Worm (Caenorhabditis elegans) whole organism, early embryonic: Measurements from ENCODE around the gene E04F6.6.

Source experiments
- B0310.2 ChIP-seq: sonication (generic microtip); optimal IDR thresholded peaks from 2 replicates; lab custom pipeline; 2016; ENCODE audit warnings: mild to moderate bottlenecking, missing genetic modification characterization, missing compliant biosample characterization
- F13C5.2 ChIP-seq: sonication (generic microtip); optimal IDR thresholded peaks from 2 replicates; lab custom pipeline; 2017; ENCODE audit warnings: mild to moderate bottlenecking, missing genetic modification characterization, inconsistent platforms, missing compliant biosample characterization
- aly-1 ChIP-seq: sonication (generic microtip); optimal IDR thresholded peaks from 2 replicates; lab custom pipeline; 2016; ENCODE audit warnings: missing genetic modification characterization, missing compliant biosample characterization
- ama-1 ChIP-seq: fragments of 150-350 bp; optimal IDR thresholded peaks from 2 replicates; lab custom pipeline; 2014
- ceh-13 ChIP-seq: fragments of 200-800 bp; sonication (Bioruptor generic); optimal IDR thresholded peaks from 2 replicates; lab custom pipeline; 2018; ENCODE audit warnings: mild to moderate bottlenecking, missing genetic modification characterization, missing compliant biosample characterization
- ceh-36 ChIP-seq: sonication (generic microtip); optimal IDR thresholded peaks from 2 replicates; lab custom pipeline; 2016; ENCODE audit warnings: missing genetic modification characterization, inconsistent platforms, missing compliant biosample characterization
- ets-7 ChIP-seq: sonication (generic microtip); optimal IDR thresholded peaks from 2 replicates; lab custom pipeline; 2016; ENCODE audit warnings: missing genotype, missing genetic modification characterization, missing compliant biosample characterization
- flt-1 ChIP-seq: fragments of 200-800 bp; sonication (Bioruptor generic); IDR thresholded peaks from 2 replicates; pipeline ENCODE4 v1.3.6; 2022; ENCODE audit warnings: missing genetic modification characterization, missing compliant biosample characterization
- hmbx-1 ChIP-seq: sonication (generic microtip); optimal IDR thresholded peaks from 2 replicates; lab custom pipeline; 2016; ENCODE audit warnings: mild to moderate bottlenecking, missing genetic modification characterization, missing compliant biosample characterization
- hmg-4 ChIP-seq: fragments of 200-800 bp; sonication (Bioruptor generic); optimal IDR thresholded peaks from 2 replicates; lab custom pipeline; 2018; ENCODE audit warnings: mild to moderate bottlenecking, missing genetic modification characterization, missing compliant biosample characterization
- hnd-1 ChIP-seq: sonication (generic microtip); optimal IDR thresholded peaks from 2 replicates; lab custom pipeline; 2016; ENCODE audit warnings: missing genetic modification characterization, missing compliant biosample characterization
- pes-1 ChIP-seq: fragments of 200-800 bp; sonication (Bioruptor generic); IDR thresholded peaks from 2 replicates; pipeline ENCODE4 v1.3.6; 2022; ENCODE audit warnings: missing genetic modification reagents, missing genetic modification characterization, missing compliant biosample characterization
- scrt-1 ChIP-seq: fragments of 200-800 bp; sonication (Bioruptor generic); IDR thresholded peaks from 2 replicates; pipeline ENCODE4 v1.3.6; 2022; ENCODE audit warnings: missing genetic modification characterization, missing compliant biosample characterization
- sea-1 ChIP-seq: fragments of 200-800 bp; sonication (Bioruptor generic); conservative IDR thresholded peaks from 2 replicates; pipeline ENCODE4 v1.3.6; 2022; ENCODE audit warnings: missing genetic modification characterization, missing compliant biosample characterization
- tbx-11 ChIP-seq: fragments of 200-800 bp; sonication (Bioruptor generic); IDR thresholded peaks from 2 replicates; pipeline ENCODE4 v1.3.6; 2022; ENCODE audit warnings: missing genetic modification characterization, missing compliant biosample characterization
- tbx-37 ChIP-seq: fragments of 200-800 bp; sonication (Bioruptor generic); conservative IDR thresholded peaks from 2 replicates; pipeline ENCODE4 v1.3.6; 2022; ENCODE audit warnings: missing genetic modification reagents, missing genetic modification characterization, missing compliant biosample characterization
- tra-4 ChIP-seq: sonication (generic microtip); optimal IDR thresholded peaks from 2 replicates; lab custom pipeline; 2017; ENCODE audit warnings: missing genetic modification characterization, missing compliant biosample characterization

The E04F6.6 gene

DNA sequence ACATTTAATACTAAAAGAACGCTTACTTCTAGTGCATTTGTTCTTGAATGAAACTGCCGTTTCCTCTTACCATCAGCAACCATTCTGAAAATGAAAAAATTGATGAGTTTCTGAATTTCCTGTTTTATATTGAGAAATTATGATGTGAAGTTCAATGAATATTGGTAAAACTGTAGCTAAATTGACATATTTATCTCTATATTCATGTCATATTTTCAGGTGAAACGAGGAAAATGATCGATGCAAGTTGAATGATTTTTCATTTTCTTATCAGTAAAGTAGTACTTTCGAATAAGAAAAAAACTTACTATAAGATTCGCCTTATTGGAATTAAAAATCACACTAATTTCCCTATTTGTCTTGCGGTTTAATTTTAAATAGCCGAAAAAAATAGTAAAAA, 10.8 kb upstream of the E04F6.6 start, which contains the start of gene E04F6.15:
Gene E04F6.15, minus strand, starts transcription at position 101 of the 400 bp plus-strand sequence.
- no peak for TF ChIP-seq hmbx-1 (tag; lab: Kevin White, UChicago)
- TF ChIP-seq ceh-36 (tag; lab: Kevin White, UChicago): no peak
- no peak for TF ChIP-seq ceh-13
- no peak for TF ChIP-seq B0310.2 (tag; lab: Kevin White, UChicago)
- TF ChIP-seq tra-4 (tag; lab: Kevin White, UChicago): no peak
- TF ChIP-seq tbx-37 (GFP tag; lab: Robert Waterston, UW): no peak
- no peak for TF ChIP-seq scrt-1 (GFP tag; lab: Robert Waterston, UW)
- no peak for TF ChIP-seq F13C5.2 (tag; lab: Kevin White, UChicago)
- TF ChIP-seq hnd-1 (tag; lab: Kevin White, UChicago): no peak
- no peak for TF ChIP-seq tbx-11
- no peak for TF ChIP-seq hmg-4

DNA sequence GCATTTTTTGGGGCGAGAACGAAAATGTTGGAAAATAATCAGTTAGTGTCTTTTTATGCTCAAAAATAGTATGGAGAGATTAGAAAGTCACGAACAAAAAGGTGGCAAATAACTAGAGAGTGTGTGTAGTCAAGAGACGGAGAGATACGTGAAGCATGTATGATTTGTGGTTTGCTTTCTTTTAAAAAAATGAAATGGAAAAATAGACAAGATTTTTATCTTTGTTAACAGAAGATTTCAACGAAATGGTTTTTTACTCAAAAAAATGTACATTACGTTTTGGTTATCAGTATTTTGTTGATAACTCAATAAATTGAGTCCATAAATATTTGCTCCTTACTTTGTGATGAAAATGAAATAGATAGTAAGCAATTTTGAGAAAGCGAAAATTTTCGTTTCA, 8.8 kb upstream of the E04F6.6 start, which contains the start of gene dhs-7:
Gene dhs-7, minus strand, starts transcription at position 277 of the 400 bp plus-strand sequence.
- no peak for TF ChIP-seq ama-1 (lab: Kevin White, UChicago)
- no peak for TF ChIP-seq tbx-11

DNA sequence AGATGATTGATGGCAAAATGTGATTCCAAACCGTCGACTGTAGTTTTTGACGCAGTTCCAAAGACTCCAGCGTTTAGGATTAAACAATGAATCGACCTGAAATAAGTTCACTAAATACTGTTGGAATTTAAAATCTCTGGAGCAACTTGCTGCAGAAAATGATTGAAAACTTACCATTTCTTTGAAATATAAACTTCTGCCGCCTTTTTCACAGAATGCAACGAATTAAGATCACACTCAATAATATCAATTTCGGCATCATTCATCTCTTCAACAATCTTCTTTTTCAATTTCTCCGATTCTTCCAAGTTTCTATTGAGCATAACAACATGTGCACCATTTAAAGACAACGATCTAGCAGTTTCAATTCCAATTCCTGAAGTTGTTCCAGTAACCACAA, 8.3 kb upstream of the E04F6.6 start:
- TF ChIP-seq hmg-4: no peak
- TF ChIP-seq ceh-36 (tag; lab: Kevin White, UChicago): no peak
- TF ChIP-seq hnd-1 (tag; lab: Kevin White, UChicago): no peak
- no peak for TF ChIP-seq ets-7
- TF ChIP-seq tbx-37 (GFP tag; lab: Robert Waterston, UW): no peak
- no peak for TF ChIP-seq B0310.2 (tag; lab: Kevin White, UChicago)
- no peak for TF ChIP-seq hmbx-1 (tag; lab: Kevin White, UChicago)
- TF ChIP-seq ama-1 (lab: Kevin White, UChicago): no peak
- no peak for TF ChIP-seq sea-1 (GFP tag; lab: Robert Waterston, UW)
- no peak for TF ChIP-seq F13C5.2 (tag; lab: Kevin White, UChicago)
- TF ChIP-seq ceh-13: no peak
- no peak for TF ChIP-seq aly-1 (tag; lab: Kevin White, UChicago)
- TF ChIP-seq tbx-11: no peak
- no peak for TF ChIP-seq flt-1 (GFP tag; lab: Robert Waterston, UW)
- no peak for TF ChIP-seq pes-1 (GFP tag; lab: Robert Waterston, UW)
- TF ChIP-seq scrt-1 (GFP tag; lab: Robert Waterston, UW): no peak
- no peak for TF ChIP-seq tra-4 (tag; lab: Kevin White, UChicago)

DNA sequence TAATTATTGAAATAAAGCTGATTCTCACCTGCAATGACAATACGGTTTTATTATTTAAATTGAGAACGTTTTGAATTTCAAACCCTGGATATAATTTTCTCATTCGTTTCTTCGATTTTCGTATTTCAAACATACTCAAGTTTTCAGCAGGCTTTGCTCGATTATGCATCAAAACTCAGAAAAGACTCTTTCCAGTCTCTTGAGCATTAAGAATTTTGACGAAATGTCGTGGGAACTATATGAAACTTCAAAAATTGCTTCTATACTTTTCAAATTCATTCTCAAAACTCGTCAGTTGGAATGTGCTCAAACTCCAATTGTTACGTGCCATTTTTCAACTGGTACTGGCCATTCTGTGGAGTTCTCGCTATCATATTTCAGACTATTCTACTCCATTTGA, 6.0 kb upstream of the E04F6.6 start, which contains the start of gene srd-59:
Gene srd-59, plus strand, starts transcription at position 301 of the 400 bp plus-strand sequence.
- TF ChIP-seq tbx-11: no peak

DNA sequence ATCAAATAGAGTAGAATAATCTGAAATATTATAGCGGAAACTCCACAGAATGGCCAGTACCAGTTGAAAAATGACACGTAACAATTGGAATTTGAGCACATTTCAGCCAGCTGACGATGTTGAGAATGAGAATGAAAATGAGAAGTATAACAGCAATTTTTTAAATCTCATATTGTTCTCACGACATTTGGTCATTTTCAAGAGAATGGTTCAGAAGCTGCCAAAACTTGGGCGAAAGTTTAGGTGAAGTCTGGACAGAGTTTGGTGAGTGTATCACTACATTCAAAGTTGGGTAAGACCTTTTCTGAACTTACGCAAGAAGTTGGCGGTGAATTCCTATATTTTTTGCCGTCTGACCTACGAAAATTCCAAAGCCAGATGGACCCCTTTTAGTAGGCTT, 5.6 kb upstream of the E04F6.6 start, which contains the start of gene srd-58:
Gene srd-58, minus strand, starts transcription at position 101 of the 400 bp plus-strand sequence.
- TF ChIP-seq sea-1 (GFP tag; lab: Robert Waterston, UW) (no peak), hmbx-1 (tag; lab: Kevin White, UChicago) (no peak), flt-1 (GFP tag; lab: Robert Waterston, UW) (no peak), F13C5.2 (tag; lab: Kevin White, UChicago) (no peak), hnd-1 (tag; lab: Kevin White, UChicago) (no peak), pes-1 (GFP tag; lab: Robert Waterston, UW) (no peak), aly-1 (tag; lab: Kevin White, UChicago) (no peak), tbx-37 (GFP tag; lab: Robert Waterston, UW) (no peak), hmg-4 (no peak), ets-7 (no peak), tbx-11 (no peak), B0310.2 (tag; lab: Kevin White, UChicago) (no peak), ceh-36 (tag; lab: Kevin White, UChicago) (no peak), tra-4 (tag; lab: Kevin White, UChicago) (no peak), ama-1 (lab: Kevin White, UChicago) (no peak)

DNA sequence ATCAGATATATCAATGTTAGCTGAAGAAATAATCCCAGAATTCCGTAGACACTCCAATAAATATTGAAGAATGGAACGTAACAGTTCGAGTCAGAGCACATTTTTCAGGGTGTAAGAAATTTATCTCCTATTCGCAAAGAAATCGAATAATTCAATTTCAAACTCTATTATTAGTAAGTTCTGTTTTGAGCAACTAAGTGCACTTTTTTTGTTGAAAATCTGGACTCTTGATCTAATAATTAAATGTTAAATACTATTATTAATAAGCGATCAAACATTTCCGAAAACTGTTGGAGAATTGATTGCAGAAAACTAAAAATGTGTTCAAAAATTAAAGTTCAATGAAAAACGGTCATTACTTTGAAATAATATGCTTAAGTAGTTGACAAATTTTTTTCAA, 3.7 kb upstream of the E04F6.6 start, which contains the start of gene srd-56:
Gene srd-56, minus strand, starts transcription at position 101 of the 400 bp plus-strand sequence.
- TF ChIP-seq sea-1 (GFP tag; lab: Robert Waterston, UW): no peak
- no peak for TF ChIP-seq hmg-4
- TF ChIP-seq ets-7: no peak
- TF ChIP-seq aly-1 (tag; lab: Kevin White, UChicago): no peak
- no peak for TF ChIP-seq ama-1 (lab: Kevin White, UChicago)
- TF ChIP-seq flt-1 (GFP tag; lab: Robert Waterston, UW): no peak
- TF ChIP-seq B0310.2 (tag; lab: Kevin White, UChicago): no peak

DNA sequence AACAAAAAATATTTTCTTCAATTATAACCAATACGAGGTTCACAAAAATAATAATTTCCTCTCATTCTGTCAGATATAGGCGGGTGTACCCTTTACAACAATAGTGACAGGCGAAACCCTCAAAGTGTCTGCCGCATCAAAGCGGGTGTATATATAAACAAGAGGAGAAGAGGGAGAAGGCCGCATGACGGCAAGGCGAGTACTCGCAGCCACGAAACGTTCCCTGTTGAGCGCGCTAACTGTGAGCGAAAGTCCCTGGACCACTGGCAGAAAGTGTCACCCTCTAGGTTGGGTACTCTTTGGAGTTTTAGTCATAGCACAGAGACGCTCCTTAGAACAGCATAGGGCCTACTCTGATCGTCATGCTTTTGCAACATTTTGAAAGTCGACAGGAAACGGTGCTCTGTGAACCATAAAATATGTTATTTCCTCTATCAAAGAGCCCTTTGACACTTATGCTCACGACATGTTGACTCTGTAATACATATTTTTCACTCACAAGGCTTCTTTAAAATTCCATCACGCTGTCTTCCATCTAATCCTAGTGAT, 760 bp upstream of the E04F6.6 start, which contains the start of gene pcrg-1:
Gene pcrg-1, plus strand, starts transcription at position 499 of the 549 bp plus-strand sequence.
- TF ChIP-seq scrt-1 (GFP tag; lab: Robert Waterston, UW) (peak; percentile 90), sea-1 (GFP tag; lab: Robert Waterston, UW) (peak; percentile 93), ceh-36 (tag; lab: Kevin White, UChicago) (peak; percentile 85), ama-1 (lab: Kevin White, UChicago) (no peak), hnd-1 (tag; lab: Kevin White, UChicago) (peak; percentile 75), B0310.2 (tag; lab: Kevin White, UChicago) (peak; percentile 85), tra-4 (tag; lab: Kevin White, UChicago) (peak; percentile 83), tbx-37 (GFP tag; lab: Robert Waterston, UW) (peak; percentile 92), F13C5.2 (tag; lab: Kevin White, UChicago) (peak; percentile 94), aly-1 (tag; lab: Kevin White, UChicago) (peak; percentile 89), ets-7 (peak; percentile 82), pes-1 (GFP tag; lab: Robert Waterston, UW) (peak; percentile 93), ceh-13 (peak; percentile 90), hmg-4 (peak; percentile 99), flt-1 (GFP tag; lab: Robert Waterston, UW) (peak; percentile 89), tbx-11 (peak; percentile 93), hmbx-1 (tag; lab: Kevin White, UChicago) (peak; percentile 62)
